Fruit fly (Drosophila melanogaster): ENCODE results near the gene CG34269.

DNA sequence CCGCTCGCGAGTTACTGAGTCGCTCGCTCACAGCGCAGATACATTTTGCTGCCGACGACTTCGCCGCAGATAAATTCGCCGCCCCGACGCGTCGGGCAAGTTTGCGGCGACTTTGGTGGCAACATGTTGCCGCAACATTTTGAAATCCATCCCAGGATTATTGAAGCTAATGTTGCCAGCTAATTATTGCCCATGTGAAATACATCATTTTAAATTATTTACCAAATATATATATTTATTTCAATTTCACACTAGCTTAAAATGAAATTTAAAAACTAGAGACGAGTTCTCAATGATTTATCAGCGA lies 37.4 kb upstream of the CG34269 start:
- no peak for TF ChIP-seq insv (optimal IDR thresholded peaks at IDR 0.05)
- no peak for TF ChIP-seq psq (optimal IDR thresholded peaks at IDR 0.05)
- TF ChIP-seq Sin3A (optimal IDR thresholded peaks at IDR 0.05): no peak
- no peak for TF ChIP-seq h (optimal IDR thresholded peaks at IDR 0.05)

Measured in Kc167 (cell line).